Fruit fly (Drosophila melanogaster): ENCODE results near the gene Ost48.

The Ost48 gene

DNA sequence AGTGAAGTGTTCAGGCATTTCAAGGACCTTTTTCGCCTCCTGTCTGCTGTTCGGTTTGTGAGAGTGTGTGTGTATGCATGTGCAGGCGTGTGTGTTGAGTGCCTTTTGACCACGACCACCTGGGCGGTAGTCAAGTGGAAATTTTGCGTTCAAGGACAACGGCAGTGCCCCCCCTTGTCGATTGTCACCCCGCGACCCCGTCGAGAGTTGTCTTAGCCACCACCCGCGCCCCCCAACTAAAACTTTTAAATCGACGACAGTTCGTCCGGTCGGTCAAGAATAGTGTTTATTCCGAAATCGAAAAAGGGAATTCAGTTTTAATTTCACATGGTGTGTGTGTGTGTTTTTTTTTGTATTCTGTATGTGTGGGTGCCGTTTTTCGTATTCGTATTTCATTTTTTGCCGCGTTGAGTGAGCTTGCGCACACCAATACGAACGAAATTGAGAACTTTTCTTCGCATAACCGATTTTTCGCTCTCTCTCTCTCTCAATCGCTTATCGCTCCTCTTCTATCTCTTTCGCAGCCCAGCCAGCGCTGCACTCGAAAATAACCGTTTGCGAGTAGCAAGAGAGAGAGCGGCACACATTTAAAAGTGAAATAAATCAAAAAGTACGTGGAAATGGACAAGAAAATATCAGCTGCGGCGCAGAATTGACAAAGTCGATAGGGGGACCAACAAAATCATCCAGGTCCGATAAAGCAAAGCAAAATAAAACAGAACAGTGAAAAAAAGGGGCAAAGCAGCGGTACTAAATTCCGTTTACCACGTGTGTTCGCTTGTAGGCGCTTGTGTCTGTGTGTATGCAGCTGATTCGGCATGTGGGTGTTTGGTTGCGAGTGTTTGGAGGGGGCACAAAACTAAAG is 5.6 kb upstream of the Ost48 start (continued):
- no peak for TF ChIP-seq Abd-B (GFP tag; optimal IDR thresholded peaks at IDR 0.05)
- no peak for TF ChIP-seq emc (GFP tag; optimal IDR thresholded peaks at IDR 0.05)
- TF ChIP-seq CG1832 (GFP tag; optimal IDR thresholded peaks at IDR 0.05), result peak; percentile 65
- TF ChIP-seq repo (GFP tag; optimal IDR thresholded peaks at IDR 0.05), result no peak
- no peak for TF ChIP-seq Xbp1 (GFP tag; optimal IDR thresholded peaks at IDR 0.05)
- TF ChIP-seq HmgD (GFP tag; optimal IDR thresholded peaks at IDR 0.05), result no peak
- TF ChIP-seq crol (GFP tag; IDR thresholded peaks at IDR 0.05), result peak; percentile 80
- peak; percentile 49 for TF ChIP-seq CG5180 (GFP tag; optimal IDR thresholded peaks at IDR 0.05)
- TF ChIP-seq lbe (GFP tag; optimal IDR thresholded peaks at IDR 0.05), result peak; percentile 52
- TF ChIP-seq cg (GFP tag; optimal IDR thresholded peaks at IDR 0.05), result peak; percentile 82
- no peak for TF ChIP-seq Nf-YB (GFP tag; optimal IDR thresholded peaks at IDR 0.05)
- no peak for TF ChIP-seq zf30C (GFP tag; optimal IDR thresholded peaks at IDR 0.05)
- peak; percentile 38; the same call in 1 of the 3 replicates for TF ChIP-seq CG34422 (GFP tag; IDR thresholded peaks at IDR 0.05)
- no peak for TF ChIP-seq CG1233 (GFP tag; optimal IDR thresholded peaks at IDR 0.05)
- TF ChIP-seq odd (GFP tag; optimal IDR thresholded peaks at IDR 0.05), result peak; percentile 25
- TF ChIP-seq zen (tag; optimal IDR thresholded peaks at IDR 0.05), result no peak
- peak; percentile 13 for TF ChIP-seq CG10543 (GFP tag; optimal IDR thresholded peaks at IDR 0.05)
- TF ChIP-seq lab (GFP tag; optimal IDR thresholded peaks at IDR 0.05), result no peak
- no peak for TF ChIP-seq CG4617 (GFP tag; optimal IDR thresholded peaks at IDR 0.05; ENCODE audit: borderline replicate concordance)
- peak; percentile 7 for TF ChIP-seq CG2712 (tag; optimal IDR thresholded peaks at IDR 0.05)
- TF ChIP-seq ewg (GFP tag; optimal IDR thresholded peaks at IDR 0.05), result peak; percentile 51
- TF ChIP-seq CG14710 (tag; optimal IDR thresholded peaks at IDR 0.05), result no peak

DNA sequence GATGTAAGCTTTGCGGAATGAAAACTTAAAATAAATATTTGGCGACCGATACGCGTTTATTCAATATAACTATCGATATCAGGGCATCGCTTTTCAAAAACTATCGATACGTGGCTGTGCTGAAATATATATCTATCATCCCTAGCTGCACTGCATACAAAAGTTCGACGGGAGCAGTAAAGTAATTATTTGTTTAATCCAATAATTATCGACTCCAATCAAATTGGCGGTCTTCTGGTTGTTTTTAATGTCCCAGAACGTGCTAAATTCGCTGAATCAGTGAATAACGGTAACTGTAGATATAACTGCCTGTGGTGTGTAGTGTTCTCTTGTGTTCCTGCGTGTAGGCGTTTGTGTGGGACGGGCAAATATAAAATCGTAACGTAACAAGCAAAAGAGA is 4.8 kb upstream of the Ost48 start, which contains the start of gene mei-P26:
Gene mei-P26 (plus strand): TSS at position 146 of the 400 bp plus-strand sequence.
- TF ChIP-seq CG2712 (tag; optimal IDR thresholded peaks at IDR 0.05) (peak; percentile 22), CG32772 (GFP tag; IDR thresholded peaks at IDR 0.05) (no peak), CG12219 (GFP tag; optimal IDR thresholded peaks at IDR 0.05) (no peak), B-H1 (GFP tag; IDR thresholded peaks at IDR 0.05) (no peak), Dbx (GFP tag; IDR thresholded peaks at IDR 0.05) (0 out of 3 replicates have a peak, but pooled peaks have one; percentile 5), ato (GFP tag; IDR thresholded peaks at IDR 0.05; ENCODE audit: partially characterized antibody) (peak; percentile 79), CG14860 (GFP tag; IDR thresholded peaks at IDR 0.05; ENCODE audit: partially characterized antibody) (peak; percentile 76), CG6791 (GFP tag; IDR thresholded peaks at IDR 0.05; ENCODE audit: partially characterized antibody) (peak; percentile 88), CHES-1-like (GFP tag; optimal IDR thresholded peaks at IDR 0.05) (no peak), Scr (GFP tag; IDR thresholded peaks at IDR 0.05; ENCODE audit: partially characterized antibody) (peak; percentile 85), Opbp (GFP tag; IDR thresholded peaks at IDR 0.05; ENCODE audit: partially characterized antibody) (peak; percentile 87), Dref (GFP tag; IDR thresholded peaks at IDR 0.05) (peak; percentile 83), stwl (tag; optimal IDR thresholded peaks at IDR 0.05) (peak; percentile 45), vnd (GFP tag; IDR thresholded peaks at IDR 0.05; ENCODE audit: partially characterized antibody) (peak; percentile 75), pum (GFP tag; optimal IDR thresholded peaks at IDR 0.05) (no peak), CG14710 (tag; optimal IDR thresholded peaks at IDR 0.05) (peak; percentile 26), knrl (GFP tag; IDR thresholded peaks at IDR 0.05; ENCODE audit: partially characterized antibody) (peak; percentile 83), CG31388 (GFP tag; optimal IDR thresholded peaks at IDR 0.05) (no peak), CG13894 (tag; optimal IDR thresholded peaks at IDR 0.05) (peak; percentile 38), CG13296 (GFP tag; optimal IDR thresholded peaks at IDR 0.05) (peak; percentile 21), da (GFP tag; optimal IDR thresholded peaks at IDR 0.05) (no peak), maf-S (GFP tag; optimal IDR thresholded peaks at IDR 0.05) (no peak), CG13287 (GFP tag; IDR thresholded peaks at IDR 0.05; ENCODE audit: partially characterized antibody) (peak; percentile 86), E2f2 (GFP tag; IDR thresholded peaks at IDR 0.05) (peak; percentile 56), CG42726 (GFP tag; IDR thresholded peaks at IDR 0.05; ENCODE audit: partially characterized antibody) (peak; percentile 82; the same call in 1 of the 2 replicates), CG17568 (GFP tag; optimal IDR thresholded peaks at IDR 0.05) (peak; percentile 58), CG7745 (tag; optimal IDR thresholded peaks at IDR 0.05) (no peak)
